Worm (Caenorhabditis elegans) whole organism, young adult: ENCODE results near the gene ttr-45.

ENCODE experiments used
- B0019.2 ChIP-seq: fragments of 200-800 bp; sonication (Bioruptor generic); conservative IDR thresholded peaks from 2 replicates; pipeline ENCODE4 v1.3.6; 2022; ENCODE audit warnings: missing genetic modification reagents, missing genetic modification characterization, missing compliant biosample characterization
- B0035.1 ChIP-seq: sonication (generic microtip); optimal IDR thresholded peaks from 2 replicates; lab custom pipeline; 2016; ENCODE audit warnings: missing genetic modification characterization, mild to moderate bottlenecking, missing compliant biosample characterization, missing genotype, missing genetic modification reagents
- C06A6.2 ChIP-seq: fragments of 200-800 bp; sonication (Bioruptor generic); conservative IDR thresholded peaks from 2 replicates; pipeline ENCODE4 v1.3.6; 2022; ENCODE audit warnings: missing genetic modification characterization, missing compliant biosample characterization
- F22D6.2 ChIP-seq: sonication (generic microtip); optimal IDR thresholded peaks from 2 replicates; lab custom pipeline; 2016; ENCODE audit warnings: mild to moderate bottlenecking, missing genetic modification characterization, missing compliant biosample characterization
- F49E8.2 ChIP-seq: sonication (generic microtip); optimal IDR thresholded peaks from 3 replicates; lab custom pipeline; 2017; ENCODE audit warnings: missing genetic modification characterization, mild to moderate bottlenecking, missing compliant biosample characterization, antibody characterized with exemption, moderate library complexity; ENCODE audit not compliant: insufficient read depth
- Y53G8AR.9 ChIP-seq: fragments of 200-800 bp; sonication (Bioruptor generic); conservative IDR thresholded peaks from 2 replicates; pipeline ENCODE4 v1.3.6; 2022; ENCODE audit warnings: missing genetic modification reagents, missing genetic modification characterization, missing compliant biosample characterization
- Y56A3A.18 ChIP-seq: fragments of 200-800 bp; sonication (Bioruptor generic); IDR thresholded peaks from 2 replicates; pipeline ENCODE4 v1.3.6; 2022; ENCODE audit warnings: missing genetic modification reagents, missing genetic modification characterization, missing compliant biosample characterization
- ZK185.1 ChIP-seq: sonication (generic microtip); optimal IDR thresholded peaks from 2 replicates; lab custom pipeline; 2016; ENCODE audit warnings: mild to moderate bottlenecking, missing genetic modification characterization, missing compliant biosample characterization; ENCODE audit not compliant: poor library complexity, severe bottlenecking
- aptf-2 ChIP-seq: fragments of 200-800 bp; sonication (Bioruptor generic); conservative IDR thresholded peaks from 2 replicates; pipeline ENCODE4 v1.3.6; 2022; ENCODE audit warnings: missing genetic modification reagents, missing genetic modification characterization, missing compliant biosample characterization
- aptf-3 ChIP-seq: fragments of 200-800 bp; sonication (Bioruptor generic); IDR thresholded peaks from 2 replicates; pipeline ENCODE4 v1.3.6; 2022; ENCODE audit warnings: missing genetic modification characterization, missing compliant biosample characterization
- bed-1 ChIP-seq: fragments of 200-800 bp; sonication (Bioruptor generic); IDR thresholded peaks from 2 replicates; pipeline ENCODE4 v1.3.6; 2022; ENCODE audit warnings: missing genetic modification reagents, missing genetic modification characterization, missing compliant biosample characterization
- ccch-3 ChIP-seq: fragments of 200-800 bp; sonication (Bioruptor generic); optimal IDR thresholded peaks from 2 replicates; lab custom pipeline; 2018; ENCODE audit warnings: mild to moderate bottlenecking, missing genetic modification characterization, missing compliant biosample characterization
- cebp-1 ChIP-seq, 2 experiments: fragments of 200-800 bp in 1 of 2; sonication (Bioruptor generic) in 1 of 2; sonication (generic microtip) in 1 of 2; IDR thresholded peaks in 1 of 2; optimal IDR thresholded peaks in 1 of 2; 2 replicates each; pipeline versions ENCODE4 v1.3.6 to Lab custom; 2017 to 2022; ENCODE audit warnings: missing compliant biosample characterization in 2 of 2, missing genetic modification characterization in 2 of 2, mild to moderate bottlenecking in 1 of 2, missing genetic modification reagents in 1 of 2, moderate library complexity in 1 of 2
- cebp-2 ChIP-seq: fragments of 200-800 bp; sonication (Bioruptor generic); IDR thresholded peaks from 2 replicates; pipeline ENCODE4 v1.3.6; 2022; ENCODE audit warnings: missing genetic modification characterization, missing compliant biosample characterization
- ceh-100 ChIP-seq: fragments of 200-800 bp; sonication (Bioruptor generic); IDR thresholded peaks from 2 replicates; pipeline ENCODE4 v1.3.6; 2022; ENCODE audit warnings: missing genetic modification reagents, missing genetic modification characterization, missing compliant biosample characterization
- chd-7 ChIP-seq: sonication (generic microtip); optimal IDR thresholded peaks from 2 replicates; lab custom pipeline; 2016; ENCODE audit warnings: mild to moderate bottlenecking, missing genetic modification characterization, moderate library complexity, missing compliant biosample characterization
- die-1 ChIP-seq: sonication (generic microtip); optimal IDR thresholded peaks from 2 replicates; lab custom pipeline; 2016; ENCODE audit warnings: missing genotype, mild to moderate bottlenecking, missing genetic modification characterization, missing compliant biosample characterization
- ekl-4 ChIP-seq: fragments of 200-800 bp; sonication (Bioruptor generic); IDR thresholded peaks from 2 replicates; pipeline ENCODE4 v1.3.6; 2022; ENCODE audit warnings: missing genetic modification reagents, missing genetic modification characterization, missing compliant biosample characterization
- gei-17 ChIP-seq: fragments of 200-800 bp; sonication (Bioruptor generic); optimal IDR thresholded peaks from 2 replicates; lab custom pipeline; 2018; ENCODE audit warnings: mild to moderate bottlenecking, missing genetic modification characterization, missing compliant biosample characterization
- him-1 ChIP-seq: sonication (generic microtip); optimal IDR thresholded peaks from 2 replicates; lab custom pipeline; 2016; ENCODE audit warnings: missing genotype, missing genetic modification reagents, missing genetic modification characterization, missing compliant biosample characterization
- hlh-12 ChIP-seq: sonication (generic microtip); optimal IDR thresholded peaks from 2 replicates; lab custom pipeline; 2016; ENCODE audit warnings: missing genetic modification characterization, missing compliant biosample characterization
- hmg-1.2 ChIP-seq: fragments of 200-800 bp; sonication (Bioruptor generic); IDR thresholded peaks from 2 replicates; pipeline ENCODE4 v1.3.6; 2022; ENCODE audit warnings: missing genetic modification reagents, missing genetic modification characterization, missing compliant biosample characterization
- lag-1 ChIP-seq: fragments of 200-800 bp; sonication (Bioruptor generic); IDR thresholded peaks from 2 replicates; pipeline ENCODE4 v1.3.6; 2022; ENCODE audit warnings: missing genetic modification reagents, missing genetic modification characterization, missing compliant biosample characterization
- let-526 ChIP-seq: fragments of 200-800 bp; sonication (Bioruptor generic); IDR thresholded peaks from 2 replicates; pipeline ENCODE4 v1.3.6; 2022; ENCODE audit warnings: missing genetic modification reagents, missing genetic modification characterization, missing compliant biosample characterization
- lin-26 ChIP-seq: fragments of 200-800 bp; sonication (Bioruptor generic); IDR thresholded peaks from 2 replicates; pipeline ENCODE4 v1.3.6; 2022; ENCODE audit warnings: missing genetic modification reagents, missing genetic modification characterization, missing compliant biosample characterization
- lin-35 ChIP-seq, 3 experiments: fragments of 150-350 bp in 2 of 3; sonication (generic microtip) in 1 of 3; optimal IDR thresholded peaks; 2 replicates each; lab custom pipeline; 2014 to 2018; ENCODE audit warnings: missing biosample characterization in 3 of 3, missing genetic modification characterization in 3 of 3, missing genetic modification reagents in 3 of 3
- lin-54 ChIP-seq: fragments of 200-800 bp; sonication (Bioruptor generic); optimal IDR thresholded peaks from 2 replicates; lab custom pipeline; 2018; ENCODE audit warnings: mild to moderate bottlenecking, missing genetic modification characterization, missing compliant biosample characterization
- lsl-1 ChIP-seq: fragments of 200-800 bp; sonication (Bioruptor generic); optimal IDR thresholded peaks from 2 replicates; lab custom pipeline; 2018; ENCODE audit warnings: mild to moderate bottlenecking, missing genetic modification characterization, moderate library complexity, missing compliant biosample characterization
- madf-6 ChIP-seq: fragments of 200-800 bp; sonication (Bioruptor generic); IDR thresholded peaks from 2 replicates; pipeline ENCODE4 v1.3.6; 2022; ENCODE audit warnings: missing genetic modification reagents, missing genetic modification characterization, missing compliant biosample characterization
- mcd-1 ChIP-seq: fragments of 200-800 bp; sonication (Bioruptor generic); IDR thresholded peaks from 2 replicates; pipeline ENCODE4 v1.3.6; 2022; ENCODE audit warnings: missing genetic modification reagents, missing genetic modification characterization, missing compliant biosample characterization
- mes-4 ChIP-seq: sonication (generic microtip); optimal IDR thresholded peaks from 2 replicates; lab custom pipeline; 2016; ENCODE audit warnings: missing genotype, missing genetic modification characterization, missing compliant biosample characterization
- nfya-1 ChIP-seq: sonication (generic microtip); optimal IDR thresholded peaks from 2 replicates; lab custom pipeline; 2017; ENCODE audit warnings: antibody characterized with exemption, missing compliant biosample characterization, missing genetic modification characterization, borderline replicate concordance; ENCODE audit not compliant: insufficient read depth
- nfya-2 ChIP-seq: fragments of 200-800 bp; sonication (Bioruptor generic); IDR thresholded peaks from 2 replicates; pipeline ENCODE4 v1.3.6; 2022; ENCODE audit warnings: missing genetic modification reagents, missing genetic modification characterization, missing compliant biosample characterization
- nhr-27 ChIP-seq: fragments of 200-800 bp; sonication (Bioruptor generic); optimal IDR thresholded peaks from 2 replicates; lab custom pipeline; 2018; ENCODE audit warnings: mild to moderate bottlenecking, missing genetic modification characterization, moderate library complexity, missing compliant biosample characterization
- pha-4 ChIP-seq: fragments of 150-350 bp; sonication (generic microtip); optimal IDR thresholded peaks from 2 replicates; lab custom pipeline; 2014; ENCODE audit warnings: missing biosample characterization, missing genetic modification reagents, missing genetic modification characterization
- rcor-1 ChIP-seq: fragments of 200-800 bp; sonication (Bioruptor generic); IDR thresholded peaks from 2 replicates; pipeline ENCODE4 v1.3.6; 2022; ENCODE audit warnings: missing genetic modification reagents, missing genetic modification characterization, missing compliant biosample characterization
- rec-8 ChIP-seq, 2 experiments: sonication (generic microtip); optimal IDR thresholded peaks; 2 replicates each; lab custom pipeline; 2016; ENCODE audit warnings: mild to moderate bottlenecking in 2 of 2, missing genetic modification characterization in 2 of 2, missing genetic modification reagents in 2 of 2, missing genotype in 2 of 2, missing biosample characterization in 1 of 2, missing compliant biosample characterization in 1 of 2, moderate library complexity in 1 of 2
- rpc-1 ChIP-seq, 2 experiments: fragments of 150-350 bp in 1 of 2; sonication (generic microtip) in 1 of 2; optimal IDR thresholded peaks; 2 replicates each; lab custom pipeline; 2014 to 2018; ENCODE audit warnings: missing biosample characterization in 1 of 2, missing genetic modification characterization in 1 of 2, missing genetic modification reagents in 1 of 2, missing genotype in 1 of 2
- tbx-9 ChIP-seq: sonication (generic microtip); optimal IDR thresholded peaks from 2 replicates; lab custom pipeline; 2016; ENCODE audit warnings: borderline replicate concordance, missing genetic modification characterization, inconsistent platforms, missing compliant biosample characterization
- tlf-1 ChIP-seq: fragments of 200-800 bp; sonication (Bioruptor generic); optimal IDR thresholded peaks from 2 replicates; lab custom pipeline; 2018; ENCODE audit warnings: mild to moderate bottlenecking, missing genetic modification characterization, missing compliant biosample characterization
- xnd-1 ChIP-seq: sonication (generic microtip); optimal IDR thresholded peaks from 2 replicates; lab custom pipeline; 2016; ENCODE audit warnings: missing genotype, missing genetic modification reagents, missing genetic modification characterization, missing compliant biosample characterization
- zfh-2 ChIP-seq: fragments of 200-800 bp; sonication (Bioruptor generic); conservative IDR thresholded peaks from 2 replicates; pipeline ENCODE4 v1.3.6; 2022; ENCODE audit warnings: missing genetic modification reagents, missing genetic modification characterization, missing compliant biosample characterization
- zim-3 ChIP-seq: sonication (generic microtip); optimal IDR thresholded peaks from 2 replicates; lab custom pipeline; 2017; ENCODE audit warnings: mild to moderate bottlenecking, missing genetic modification characterization, moderate library complexity, missing compliant biosample characterization

Gene ttr-45

DNA sequence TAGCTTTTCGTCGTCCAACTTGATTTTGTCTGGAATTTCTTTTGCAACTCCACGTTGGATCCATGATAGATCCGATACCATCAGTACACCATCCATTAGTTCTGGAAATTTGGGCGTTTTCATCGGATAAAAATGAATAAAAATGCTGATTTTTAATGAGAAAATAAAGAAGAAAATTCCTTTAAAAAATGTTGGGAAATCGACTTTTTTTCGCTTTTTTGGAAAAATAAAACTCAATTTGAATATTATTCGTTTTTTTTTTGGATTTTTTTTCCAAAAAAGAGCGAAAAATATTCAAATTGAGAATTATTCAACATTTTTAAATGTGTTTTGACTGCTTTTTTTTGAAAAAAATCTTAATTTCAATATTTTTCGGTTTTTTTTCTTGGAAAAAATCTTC lies 17.5 kb upstream of the ttr-45 start, which contains the start of gene pwp-1:
Gene pwp-1, minus strand, starts transcription at position 101 of the 400 bp plus-strand sequence.
- TF ChIP-seq nhr-27 (tag; lab: Kevin White, UChicago) (no peak), F22D6.2 (tag; lab: Kevin White, UChicago) (no peak), nfya-1 (tag; lab: Kevin White, UChicago) (no peak), tbx-9 (no peak), Y56A3A.18 (no peak), lin-35 (GFP tag; optimal IDR thresholded peaks at IDR 0.05; lab: Kevin White, UChicago) (no peak), C06A6.2 (no peak), lag-1 (GFP tag; lab: Robert Waterston, UW) (no peak), pha-4 (tag; lab: Kevin White, UChicago) (no peak), lin-26 (GFP tag; lab: Robert Waterston, UW) (no peak), lin-54 (GFP tag; lab: Kevin White, UChicago) (no peak), ekl-4 (no peak), gei-17 (no peak), ccch-3 (GFP tag; lab: Kevin White, UChicago) (no peak), hmg-1.2 (GFP tag; lab: Robert Waterston, UW) (no peak)

DNA sequence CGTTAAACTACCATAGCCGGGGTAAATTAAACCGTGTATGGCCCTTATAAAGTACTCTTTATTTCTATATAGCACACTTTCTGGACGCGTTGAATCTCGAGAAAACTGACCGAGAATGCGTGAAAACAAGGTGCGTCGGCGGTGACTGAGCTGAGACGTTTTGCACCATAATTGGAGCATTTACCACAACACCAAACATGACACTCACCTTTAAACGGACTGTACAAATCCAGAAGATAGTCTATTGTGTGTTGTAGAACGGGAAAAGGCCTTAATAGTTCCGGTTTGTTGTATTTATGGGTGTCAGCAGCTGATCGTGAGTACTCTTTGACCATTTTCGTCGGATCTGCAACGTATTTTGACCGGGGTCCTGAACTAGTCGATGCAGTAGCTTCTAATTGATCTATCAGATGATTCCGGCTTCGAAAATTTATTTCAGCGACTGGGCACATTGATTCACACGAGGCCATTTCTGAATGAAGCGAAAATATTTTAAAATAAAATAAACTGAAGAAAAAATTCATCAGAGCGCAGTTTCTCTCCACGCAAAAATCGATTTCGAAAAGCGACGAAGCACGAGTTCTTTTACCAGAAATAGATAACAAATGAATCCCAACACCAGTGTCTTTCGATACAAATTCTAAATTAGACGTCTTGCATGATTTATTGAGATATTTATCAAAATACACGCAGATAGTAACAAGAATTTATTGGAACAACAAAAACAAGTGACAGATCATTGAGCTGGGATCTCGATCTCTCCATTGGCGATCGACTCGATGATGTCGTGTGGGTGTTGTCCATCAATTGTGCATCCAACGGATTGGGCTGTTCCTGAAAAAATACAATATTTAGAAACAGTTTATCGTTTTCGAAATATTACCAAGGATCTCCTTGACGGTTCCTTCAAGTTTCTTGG lies 14.8 kb upstream of the ttr-45 start, which contains the start of gene tag-115:
Gene tag-115, minus strand, starts transcription at position 472 of the 919 bp plus-strand sequence.
- no peak for TF ChIP-seq B0035.1 (tag; lab: Kevin White, UChicago)
- TF ChIP-seq aptf-2 (GFP tag; lab: Robert Waterston, UW) = no peak
- TF ChIP-seq Y53G8AR.9 = peak; percentile 53; the same call in 1 of the 2 replicates
- no peak for TF ChIP-seq let-526 (GFP tag; lab: Robert Waterston, UW)
- no peak for TF ChIP-seq cebp-1 (GFP tag; IDR thresholded peaks at IDR 0.05; lab: Robert Waterston, UW)
- TF ChIP-seq cebp-1 (tag; optimal IDR thresholded peaks at IDR 0.05; lab: Kevin White, UChicago) = peak; percentile 51
- TF ChIP-seq him-1 = no peak
- no peak for TF ChIP-seq aptf-3 (GFP tag; lab: Robert Waterston, UW)
- TF ChIP-seq zim-3 = no peak
- TF ChIP-seq bed-1 (GFP tag; lab: Robert Waterston, UW) = 0 out of 2 replicates have a peak, but pooled peaks have one; percentile 15
- TF ChIP-seq B0019.2 (GFP tag; lab: Robert Waterston, UW) = no peak
- peak; percentile 49 for TF ChIP-seq mes-4 (tag; lab: Kevin White, UChicago)
- TF ChIP-seq rpc-1 (optimal IDR thresholded peaks at IDR 0.05; lab: Kevin White, UChicago) = no peak
- peak; percentile 62 for TF ChIP-seq rpc-1 (tag; optimal IDR thresholded peaks at IDR 0.05; lab: Kevin White, UChicago)
- peak; percentile 70 for TF ChIP-seq ekl-4
- TF ChIP-seq zfh-2 = no peak
- peak; percentile 29; the same call in 1 of the 2 replicates for TF ChIP-seq ceh-100
- TF ChIP-seq lsl-1 = peak; percentile 66
- peak; percentile 72 for TF ChIP-seq tlf-1 (GFP tag; lab: Kevin White, UChicago)
- TF ChIP-seq mcd-1 = peak; percentile 66
- no peak for TF ChIP-seq chd-7 (tag; lab: Kevin White, UChicago)
- peak; percentile 80 for TF ChIP-seq madf-6
- peak; percentile 50 for TF ChIP-seq rcor-1 (GFP tag; lab: Robert Waterston, UW)
- TF ChIP-seq die-1 (tag; lab: Kevin White, UChicago) = peak; percentile 63
- peak; percentile 60 for TF ChIP-seq ZK185.1 (tag; lab: Kevin White, UChicago)
- TF ChIP-seq F49E8.2 (tag; lab: Kevin White, UChicago) = peak; percentile 93
- peak; percentile 20 for TF ChIP-seq rec-8 (tag; optimal IDR thresholded peaks at IDR 0.05; lab: Kevin White, UChicago)
- no peak for TF ChIP-seq nfya-2 (GFP tag; lab: Robert Waterston, UW)
- TF ChIP-seq cebp-2 (GFP tag; lab: Robert Waterston, UW) = peak; percentile 91
- TF ChIP-seq hlh-12 = no peak
- peak; percentile 54 for TF ChIP-seq xnd-1 (tag; lab: Kevin White, UChicago)
- TF ChIP-seq lin-54 (GFP tag; lab: Kevin White, UChicago) = peak; percentile 92
- TF ChIP-seq pha-4 (tag; lab: Kevin White, UChicago) = no peak
